Worm (Caenorhabditis elegans) whole organism, early embryonic: ENCODE measurements around the gene txt-13.

Experiments used
- ceh-13 ChIP-seq: fragments of 200-800 bp; sonication (Bioruptor generic); optimal IDR thresholded peaks from 2 replicates; lab custom pipeline; 2018; ENCODE audit warnings: mild to moderate bottlenecking, missing genetic modification characterization, missing compliant biosample characterization
- pes-1 ChIP-seq: fragments of 200-800 bp; sonication (Bioruptor generic); IDR thresholded peaks from 2 replicates; pipeline ENCODE4 v1.3.6; 2022; ENCODE audit warnings: missing genetic modification reagents, missing genetic modification characterization, missing compliant biosample characterization
- tbx-37 ChIP-seq: fragments of 200-800 bp; sonication (Bioruptor generic); conservative IDR thresholded peaks from 2 replicates; pipeline ENCODE4 v1.3.6; 2022; ENCODE audit warnings: missing genetic modification reagents, missing genetic modification characterization, missing compliant biosample characterization

ce11 chrII:10584036-10584435, 13.6 kb downstream of the txt-13 start, which contains the start of gene algn-9:
- TF ChIP-seq pes-1 (GFP tag; lab: Robert Waterston, UW) (no peak), ceh-13 (GFP tag; lab: Kevin White, UChicago) (no peak), tbx-37 (GFP tag; lab: Robert Waterston, UW) (no peak)
